Fruit fly (Drosophila melanogaster): ENCODE measurements around the gene IntS12.

dm6 chr3R:26888086-26888724 is 25.0 kb downstream of the IntS12 start:
- TF ChIP-seq cic (GFP tag; optimal IDR thresholded peaks at IDR 0.05) (no peak), bab1 (GFP tag; optimal IDR thresholded peaks at IDR 0.05) (no peak)
